Fruit fly (Drosophila melanogaster): Measurements from ENCODE around the gene chico.

Gene chico

DNA sequence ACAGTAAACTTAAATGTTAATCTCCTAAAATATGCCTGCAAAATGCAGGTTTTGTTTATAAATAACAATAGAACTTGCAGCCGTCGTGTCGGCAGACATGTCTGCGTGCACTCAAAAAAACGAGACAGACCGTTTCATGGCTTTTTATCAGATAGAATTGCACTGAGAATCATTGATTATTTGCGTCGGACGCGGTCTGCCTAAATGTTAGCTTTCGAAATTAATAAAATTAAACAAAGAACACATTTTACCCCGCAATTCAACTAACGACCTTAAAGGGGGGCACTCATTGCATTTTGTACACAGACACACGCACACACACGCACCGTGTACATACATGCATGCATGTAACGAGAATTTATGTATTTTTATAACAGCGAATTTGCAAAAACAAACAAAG is 30.0 kb upstream of the chico start:
- TF ChIP-seq CG17806 (tag; optimal IDR thresholded peaks at IDR 0.05), result peak; percentile 32
- peak; percentile 74 for TF ChIP-seq CG4496 (GFP tag; IDR thresholded peaks at IDR 0.05)
- TF ChIP-seq CG15710 (tag; optimal IDR thresholded peaks at IDR 0.05), result no peak
- TF ChIP-seq CG8159 (tag; optimal IDR thresholded peaks at IDR 0.05), result no peak
- no peak for TF ChIP-seq EcR (GFP tag; optimal IDR thresholded peaks at IDR 0.05)
- TF ChIP-seq rn (GFP tag; IDR thresholded peaks at IDR 0.05), result peak; percentile 47; the same call in 1 of the 2 replicates
- TF ChIP-seq D1 (tag; optimal IDR thresholded peaks at IDR 0.05), result no peak
- TF ChIP-seq gl (tag; optimal IDR thresholded peaks at IDR 0.05), result peak; percentile 5
- peak; percentile 74 for TF ChIP-seq Pif1A (GFP tag; optimal IDR thresholded peaks at IDR 0.05)
- no peak for TF ChIP-seq CG9948 (tag; optimal IDR thresholded peaks at IDR 0.05)
- peak; percentile 19; the same call in 1 of the 2 replicates for TF ChIP-seq CG12605 (GFP tag; IDR thresholded peaks at IDR 0.05)
- TF ChIP-seq CG14655 (GFP tag; optimal IDR thresholded peaks at IDR 0.05), result no peak
- TF ChIP-seq CG32121 (GFP tag; IDR thresholded peaks at IDR 0.05), result peak; percentile 27
- peak; percentile 46 for TF ChIP-seq Pif1B (GFP tag; optimal IDR thresholded peaks at IDR 0.05)
- no peak; the same call in 1 of the 2 replicates for TF ChIP-seq Ets98B (GFP tag; IDR thresholded peaks at IDR 0.05)

DNA sequence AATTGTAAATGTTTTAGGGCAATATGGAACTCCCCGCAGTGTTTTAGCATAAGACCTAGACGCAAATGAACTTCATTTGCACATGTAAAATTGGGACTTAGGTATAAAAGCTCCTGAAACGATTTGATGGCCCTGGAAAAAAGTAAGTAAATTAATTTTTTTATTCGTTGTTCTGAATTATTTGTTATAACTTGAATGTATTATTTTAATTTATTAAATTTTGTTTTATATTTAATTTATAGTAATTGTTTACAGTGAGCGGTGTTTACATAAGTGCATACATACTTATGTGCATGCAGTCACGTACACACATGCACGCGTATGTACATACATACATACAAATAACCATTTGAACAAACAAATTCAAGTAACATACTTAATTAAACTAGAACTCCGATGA is 29.6 kb upstream of the chico start:
- peak; percentile 64 for TF ChIP-seq CG32121 (GFP tag; IDR thresholded peaks at IDR 0.05)
- TF ChIP-seq Pif1A (GFP tag; optimal IDR thresholded peaks at IDR 0.05), result no peak
- no peak for TF ChIP-seq CG8159 (tag; optimal IDR thresholded peaks at IDR 0.05)
- TF ChIP-seq CG13204 (GFP tag; optimal IDR thresholded peaks at IDR 0.05), result no peak
- no peak for TF ChIP-seq CG14655 (GFP tag; optimal IDR thresholded peaks at IDR 0.05)
- TF ChIP-seq CG9948 (tag; optimal IDR thresholded peaks at IDR 0.05), result no peak
- no peak for TF ChIP-seq fd96Ca (GFP tag; IDR thresholded peaks at IDR 0.05)
- TF ChIP-seq CG17806 (tag; optimal IDR thresholded peaks at IDR 0.05), result peak; percentile 75
- TF ChIP-seq Snoo (tag; optimal IDR thresholded peaks at IDR 0.05), result peak; percentile 45
- no peak for TF ChIP-seq gl (tag; optimal IDR thresholded peaks at IDR 0.05)
- TF ChIP-seq CG12605 (GFP tag; IDR thresholded peaks at IDR 0.05), result peak; percentile 64
- TF ChIP-seq CG4496 (GFP tag; IDR thresholded peaks at IDR 0.05), result peak; percentile 67; the same call in 2 of the 3 replicates
- no peak for TF ChIP-seq Pif1B (GFP tag; optimal IDR thresholded peaks at IDR 0.05)
- peak; percentile 37 for TF ChIP-seq CG15710 (tag; optimal IDR thresholded peaks at IDR 0.05)
- no peak; the same call in 1 of the 2 replicates for TF ChIP-seq Ets98B (GFP tag; IDR thresholded peaks at IDR 0.05)

DNA sequence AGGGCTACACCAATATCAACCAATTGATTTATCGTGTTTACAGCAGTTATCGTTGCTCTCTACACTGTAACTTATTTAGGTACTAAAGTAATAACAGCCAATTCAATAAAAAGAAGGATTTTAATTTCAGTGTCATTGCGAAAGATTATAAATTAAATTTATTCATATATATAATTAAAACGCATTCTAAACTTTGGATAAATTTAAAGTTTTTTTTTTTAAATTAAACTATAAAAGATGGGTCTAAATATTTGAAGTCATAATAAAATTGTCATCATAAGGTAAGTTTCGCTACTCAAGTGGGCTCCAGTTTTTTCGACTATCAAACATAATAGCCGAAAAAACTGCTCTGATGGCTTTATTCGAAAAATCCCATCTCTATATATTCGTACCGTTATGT is 25.3 kb upstream of the chico start, which contains the start of gene trk:
Gene trk, minus strand, starts transcription at position 101 of the 400 bp plus-strand sequence.
- TF ChIP-seq CG8301 (tag; optimal IDR thresholded peaks at IDR 0.05) (no peak), CG9948 (tag; optimal IDR thresholded peaks at IDR 0.05) (no peak), Ets98B (GFP tag; IDR thresholded peaks at IDR 0.05) (no peak), CG32121 (GFP tag; IDR thresholded peaks at IDR 0.05) (no peak), gl (tag; optimal IDR thresholded peaks at IDR 0.05) (no peak), rn (GFP tag; IDR thresholded peaks at IDR 0.05) (no peak), CG8159 (tag; optimal IDR thresholded peaks at IDR 0.05) (no peak)

DNA sequence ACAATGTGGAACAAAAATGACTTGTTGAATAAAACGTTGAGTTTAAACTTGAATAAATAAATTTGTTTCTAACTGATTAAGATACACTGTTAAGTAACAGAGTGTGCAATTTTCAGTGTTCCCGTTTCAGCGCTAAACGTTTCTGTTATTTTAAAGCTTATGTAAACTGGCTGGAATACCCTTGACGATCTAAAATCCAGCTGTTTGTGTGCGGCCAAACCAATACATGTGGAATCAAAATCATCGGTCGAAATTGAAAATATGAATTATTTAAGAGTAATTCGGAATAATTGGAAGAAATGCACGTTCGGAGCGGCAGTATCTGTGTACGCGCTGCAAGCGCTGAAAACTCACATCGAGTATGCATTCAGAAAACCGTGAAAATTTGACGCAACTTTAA is 23.0 kb upstream of the chico start, which contains the start of gene Mulk:
Gene Mulk, plus strand, starts transcription at position 198 of the 400 bp plus-strand sequence.
- TF ChIP-seq CG8301 (tag; optimal IDR thresholded peaks at IDR 0.05), result no peak
- TF ChIP-seq CG8159 (tag; optimal IDR thresholded peaks at IDR 0.05), result no peak
- no peak for TF ChIP-seq rn (GFP tag; IDR thresholded peaks at IDR 0.05)

DNA sequence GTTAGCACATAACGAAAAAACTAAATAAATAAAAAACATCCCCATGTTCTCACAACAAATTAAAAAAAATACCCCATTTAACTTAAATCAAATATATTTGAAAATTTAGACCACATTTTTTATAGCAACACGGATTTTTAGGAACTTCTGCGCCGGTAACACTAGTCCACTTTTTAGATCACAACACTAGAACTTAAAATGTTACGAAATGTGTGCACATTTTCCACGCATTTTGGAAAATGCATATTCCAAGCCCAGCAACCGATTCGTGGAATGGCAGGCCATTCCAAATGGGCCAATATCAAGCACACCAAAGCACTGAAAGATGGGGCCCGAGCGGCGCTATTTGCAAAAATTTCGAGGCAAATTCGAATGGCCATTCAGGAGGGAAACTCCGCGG is 21.8 kb upstream of the chico start, which contains the start of gene CG4957:
Gene CG4957, plus strand, starts transcription at position 185 of the 400 bp plus-strand sequence.
- TF ChIP-seq CG4496 (GFP tag; IDR thresholded peaks at IDR 0.05) (no peak), CG10348 (GFP tag; IDR thresholded peaks at IDR 0.05) (no peak), CG32121 (GFP tag; IDR thresholded peaks at IDR 0.05) (no peak), EcR (GFP tag; optimal IDR thresholded peaks at IDR 0.05) (no peak), Snoo (tag; optimal IDR thresholded peaks at IDR 0.05) (no peak), rn (GFP tag; IDR thresholded peaks at IDR 0.05) (no peak), CG8159 (tag; optimal IDR thresholded peaks at IDR 0.05) (no peak), CG8301 (tag; optimal IDR thresholded peaks at IDR 0.05) (no peak), Pif1B (GFP tag; optimal IDR thresholded peaks at IDR 0.05) (no peak), Pif1A (GFP tag; optimal IDR thresholded peaks at IDR 0.05) (no peak), Ets98B (GFP tag; IDR thresholded peaks at IDR 0.05) (no peak), CG9948 (tag; optimal IDR thresholded peaks at IDR 0.05) (no peak), fd96Ca (GFP tag; IDR thresholded peaks at IDR 0.05) (no peak), CG12605 (GFP tag; IDR thresholded peaks at IDR 0.05) (no peak), CG34367 (tag; optimal IDR thresholded peaks at IDR 0.05) (no peak), CG17806 (tag; optimal IDR thresholded peaks at IDR 0.05) (no peak), D1 (tag; optimal IDR thresholded peaks at IDR 0.05) (no peak), CG14655 (GFP tag; optimal IDR thresholded peaks at IDR 0.05) (no peak), gl (tag; optimal IDR thresholded peaks at IDR 0.05) (no peak), CG13204 (GFP tag; optimal IDR thresholded peaks at IDR 0.05) (no peak)

DNA sequence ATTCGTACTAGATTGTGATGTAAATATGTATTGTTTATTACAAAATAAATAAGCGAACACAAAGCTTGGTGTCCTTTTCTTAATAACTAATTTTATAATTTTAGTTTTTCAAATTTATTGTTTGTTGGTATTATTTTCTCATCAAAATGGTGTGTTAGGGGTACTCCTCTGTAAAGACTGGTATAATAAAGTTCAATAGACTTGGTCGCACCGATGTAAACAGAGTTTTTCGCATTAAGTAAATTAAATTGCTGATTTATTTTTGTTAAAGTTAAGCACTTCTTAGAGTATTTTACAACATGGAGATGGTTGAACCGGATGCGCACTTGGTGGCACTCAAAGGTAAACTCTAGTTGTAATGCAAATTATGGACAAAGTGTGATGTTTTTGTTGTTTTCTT is 19.6 kb upstream of the chico start, which contains the start of gene CG4953:
Gene CG4953, plus strand, starts transcription at position 193 of the 400 bp plus-strand sequence.
- no peak for TF ChIP-seq CG13204 (GFP tag; optimal IDR thresholded peaks at IDR 0.05)
- TF ChIP-seq gl (tag; optimal IDR thresholded peaks at IDR 0.05), result no peak
- TF ChIP-seq D1 (tag; optimal IDR thresholded peaks at IDR 0.05), result no peak
- no peak for TF ChIP-seq CG8301 (tag; optimal IDR thresholded peaks at IDR 0.05)
- no peak for TF ChIP-seq Pif1A (GFP tag; optimal IDR thresholded peaks at IDR 0.05)
- no peak for TF ChIP-seq Pif1B (GFP tag; optimal IDR thresholded peaks at IDR 0.05)
- no peak for TF ChIP-seq EcR (GFP tag; optimal IDR thresholded peaks at IDR 0.05)

All from whole organism, pupa.